Worm (Caenorhabditis elegans): Measurements from ENCODE around the gene pqn-94.
A peak's percentile ranks its signal among the peaks of the same experiment; 100 is the strongest.

Gene pqn-94

DNA sequence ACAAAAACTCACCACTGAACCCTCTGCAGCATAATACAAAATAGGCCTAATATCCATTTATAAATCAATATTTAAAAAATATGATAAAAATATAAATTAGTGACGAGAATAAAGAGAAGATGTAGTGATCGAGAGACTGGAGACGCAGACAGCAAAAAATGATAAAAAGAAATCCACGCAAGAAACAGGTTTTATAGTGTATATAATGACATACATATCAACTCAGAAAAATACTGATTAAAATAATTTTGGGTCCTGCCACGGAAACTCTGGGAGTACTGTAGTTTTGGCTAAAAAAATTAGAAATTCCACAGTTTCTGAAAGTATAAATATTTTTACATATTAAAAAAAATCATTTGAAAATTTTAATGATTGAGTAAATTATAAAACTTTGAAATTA is 9.7 kb upstream of the pqn-94 start, which contains the start of gene mlt-4:
Gene mlt-4 (minus strand): TSS at position 101 of the 400 bp plus-strand sequence.
- TF ChIP-seq ets-4 (GFP tag; optimal IDR thresholded peaks at IDR 0.05) (no peak), F10E7.11 (tag; optimal IDR thresholded peaks at IDR 0.05) (no peak), Y79H2A.3 (GFP tag; conservative IDR thresholded peaks at IDR 0.05) (no peak), lin-54 (GFP tag; optimal IDR thresholded peaks at IDR 0.05) (no peak), sptf-2 (GFP tag; optimal IDR thresholded peaks at IDR 0.05) (no peak), egrh-3 (GFP tag; IDR thresholded peaks at IDR 0.05) (no peak)

DNA sequence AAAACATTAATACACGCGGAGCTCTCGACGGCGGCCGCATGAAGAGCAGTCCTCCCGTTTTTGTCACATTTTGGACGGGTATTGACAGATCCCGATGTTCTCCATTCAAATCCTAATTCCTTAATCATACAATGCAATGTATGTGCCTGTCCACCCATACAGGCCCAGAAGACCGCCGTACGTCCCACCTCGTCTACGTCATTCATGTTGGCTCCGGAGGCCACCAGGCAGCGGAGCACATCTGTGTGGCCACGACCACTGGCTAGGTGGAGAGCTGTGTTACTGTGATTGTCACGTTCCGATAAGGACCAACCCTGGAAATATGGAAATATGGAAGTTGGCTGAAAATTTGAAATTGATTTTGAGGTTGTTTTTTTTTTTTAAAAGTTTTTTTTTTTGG is 3.2 kb upstream of the pqn-94 start:
- TF ChIP-seq nhr-120 (GFP tag; IDR thresholded peaks at IDR 0.05) (0 out of 2 replicates have a peak, but pooled peaks have one; percentile 60), tbx-9 (tag; optimal IDR thresholded peaks at IDR 0.05; ENCODE audit: borderline replicate concordance) (no peak), F37B4.10 (GFP tag; IDR thresholded peaks at IDR 0.05) (no peak)

DNA sequence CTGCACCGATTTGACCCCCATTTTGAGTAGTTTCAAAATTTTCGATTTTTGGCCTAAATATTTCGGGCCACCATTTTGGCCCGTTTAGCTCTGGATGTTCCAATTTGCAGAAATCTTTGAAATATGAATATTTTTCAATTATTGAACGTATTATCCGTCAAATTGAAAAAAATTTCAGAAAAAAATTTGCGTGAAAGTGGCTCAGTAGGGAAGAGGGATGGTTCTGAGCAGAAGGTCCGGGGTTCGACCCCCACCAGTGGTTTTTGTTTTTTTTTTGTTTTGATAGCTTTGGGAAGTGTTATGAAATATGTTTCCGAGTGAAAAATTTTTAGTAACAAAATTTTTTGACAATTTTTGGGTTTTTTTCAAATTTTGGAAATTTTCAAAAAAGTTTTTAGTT is 352 bp downstream of the pqn-94 start:
- TF ChIP-seq mel-28 (tag; optimal IDR thresholded peaks at IDR 0.05; ENCODE audit: borderline replicate concordance) (no peak), rpc-1 (optimal IDR thresholded peaks at IDR 0.05) (peak; percentile 5), rpc-1 (tag; optimal IDR thresholded peaks at IDR 0.05) (peak; percentile 58), tbp1 (GFP tag; optimal IDR thresholded peaks at IDR 0.05) (peak; percentile 52)

DNA sequence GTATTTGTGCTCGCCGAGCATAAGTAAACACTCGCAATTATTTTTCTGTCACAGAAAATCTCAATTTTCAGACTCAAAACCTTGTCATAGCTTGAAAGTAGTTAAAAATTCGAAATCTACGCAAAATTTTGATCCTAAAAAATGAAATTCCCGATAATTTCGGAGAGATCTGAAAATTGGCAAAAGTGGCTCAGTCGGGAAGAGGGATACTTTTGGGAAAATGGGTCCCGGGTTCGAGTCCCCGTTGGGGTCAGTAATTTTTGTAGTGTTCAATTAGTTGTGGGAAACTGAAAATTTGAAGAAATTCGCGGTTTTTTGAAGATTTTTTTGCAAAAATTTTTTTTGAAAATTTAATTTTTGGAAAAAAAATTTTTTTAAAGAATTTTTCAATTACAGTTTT is 2.7 kb downstream of the pqn-94 start:
- TF ChIP-seq dpff-1 (tag; optimal IDR thresholded peaks at IDR 0.05): no peak
- no peak for TF ChIP-seq rcor-1 (GFP tag; IDR thresholded peaks at IDR 0.05)
- TF ChIP-seq ets-4 (GFP tag; optimal IDR thresholded peaks at IDR 0.05): no peak
- TF ChIP-seq zfh-2 (GFP tag; conservative IDR thresholded peaks at IDR 0.05): no peak
- TF ChIP-seq tbp1 (GFP tag; optimal IDR thresholded peaks at IDR 0.05): peak; percentile 61
- TF ChIP-seq dox-1 (GFP tag; IDR thresholded peaks at IDR 0.05): no peak
- TF ChIP-seq madf-10 (tag; optimal IDR thresholded peaks at IDR 0.05): no peak
- no peak for TF ChIP-seq tlf-1 (GFP tag; optimal IDR thresholded peaks at IDR 0.05)
- TF ChIP-seq ccch-3 (GFP tag; optimal IDR thresholded peaks at IDR 0.05): no peak
- no peak for TF ChIP-seq Y79H2A.3 (GFP tag; conservative IDR thresholded peaks at IDR 0.05)
- TF ChIP-seq attf-6 (GFP tag; IDR thresholded peaks at IDR 0.05): no peak
- TF ChIP-seq mcd-1 (GFP tag; IDR thresholded peaks at IDR 0.05): no peak
- no peak for TF ChIP-seq F37B4.10 (GFP tag; IDR thresholded peaks at IDR 0.05)
- no peak for TF ChIP-seq lin-35 (GFP tag; optimal IDR thresholded peaks at IDR 0.05)
- TF ChIP-seq rpc-1 (optimal IDR thresholded peaks at IDR 0.05): peak; percentile 0
- TF ChIP-seq rpc-1 (tag; optimal IDR thresholded peaks at IDR 0.05): peak; percentile 61
- TF ChIP-seq tbx-9 (tag; optimal IDR thresholded peaks at IDR 0.05; ENCODE audit: borderline replicate concordance): no peak

DNA sequence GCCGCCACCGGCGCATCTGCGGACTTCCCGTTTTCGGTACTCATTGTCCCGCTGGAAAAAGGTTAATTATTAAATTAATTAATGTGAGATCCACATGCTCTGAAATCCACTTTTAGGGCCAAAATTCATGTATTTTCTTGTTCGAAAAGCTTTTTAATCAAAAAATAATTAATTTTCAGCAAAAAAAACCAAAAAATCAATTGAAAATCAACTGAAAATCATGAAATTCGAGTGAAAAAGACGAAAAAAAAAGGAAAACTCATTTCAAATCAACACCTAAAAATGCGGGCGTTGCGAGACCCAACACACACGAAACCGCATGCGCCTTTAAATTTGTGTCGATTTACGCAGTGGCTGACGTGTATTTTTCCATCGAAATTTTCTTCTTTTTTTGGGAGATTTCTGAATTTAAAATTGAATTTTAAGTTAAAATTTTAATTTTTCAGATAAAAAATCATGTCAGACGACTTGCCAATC is 10.0 kb downstream of the pqn-94 start, which contains the start of the genes prmt-1 and cdkr-3:
Gene prmt-1 (minus strand): TSS at position 51 of the 477 bp plus-strand sequence.
Gene cdkr-3 (plus strand): TSS at position 447 of the 477 bp plus-strand sequence.
- TF ChIP-seq lin-26 (GFP tag; IDR thresholded peaks at IDR 0.05) (no peak), let-607 (tag; optimal IDR thresholded peaks at IDR 0.05) (peak in 1 of 2 experiments; percentile 79), lin-54 (GFP tag; optimal IDR thresholded peaks at IDR 0.05) (peak; percentile 19), efl-1 (GFP tag; optimal IDR thresholded peaks at IDR 0.05) (peak; percentile 21), F55B11.4 (tag; optimal IDR thresholded peaks at IDR 0.05; ENCODE audit: borderline replicate concordance, insufficient read depth) (no peak), rpc-1 (optimal IDR thresholded peaks at IDR 0.05) (no peak), rpc-1 (tag; optimal IDR thresholded peaks at IDR 0.05) (no peak), snpc-1.3 (tag; optimal IDR thresholded peaks at IDR 0.05; ENCODE audit: insufficient read depth) (peak; percentile 15), F23B12.7 (tag; optimal IDR thresholded peaks at IDR 0.05; ENCODE audit: insufficient read depth) (peak; percentile 77), D2030.7 (GFP tag; IDR thresholded peaks at IDR 0.05) (peak; percentile 12; the same call in 1 of the 2 replicates), nhr-120 (GFP tag; IDR thresholded peaks at IDR 0.05) (no peak), dox-1 (GFP tag; IDR thresholded peaks at IDR 0.05) (peak; percentile 36; the same call in 1 of the 2 replicates), F33H1.4 (GFP tag; IDR thresholded peaks at IDR 0.05) (peak; percentile 83), lsl-1 (GFP tag; optimal IDR thresholded peaks at IDR 0.05) (peak; percentile 8)

Measured in whole organism, young adult.